Fruit fly (Drosophila melanogaster): ENCODE measurements around the gene EndoA.

EndoA gene

DNA sequence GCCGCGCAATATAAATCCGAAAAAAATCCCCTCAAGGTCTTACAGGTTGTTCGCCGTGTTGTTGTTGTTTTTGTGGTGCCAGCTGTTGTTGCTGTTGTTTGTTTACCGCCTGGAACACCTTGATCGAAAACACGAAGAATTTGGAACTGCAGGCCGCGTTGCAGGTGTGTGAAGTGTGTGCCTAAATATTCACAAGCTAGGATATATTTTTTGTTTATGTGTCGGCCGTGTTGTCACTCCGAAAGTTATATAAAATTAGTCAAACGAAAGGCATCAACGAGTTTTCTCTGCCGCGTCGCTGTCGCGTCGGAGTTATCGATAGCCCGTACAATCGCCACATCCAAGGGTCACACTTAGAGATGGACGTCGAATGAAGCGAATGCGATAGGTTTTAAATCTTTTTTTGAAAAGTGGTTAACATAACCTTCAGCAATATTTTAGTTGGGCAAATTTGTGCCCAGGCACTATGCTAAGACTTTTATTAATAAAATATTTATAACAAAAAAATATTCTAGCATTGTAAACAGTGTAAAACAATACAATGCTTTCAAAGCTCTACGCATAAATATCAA, 22.0 kb downstream of the EndoA start, which contains the start of gene Mpc1 (continued):
- peak; percentile 93 for TF ChIP-seq MESR4 (GFP tag; optimal IDR thresholded peaks at IDR 0.05)
- TF ChIP-seq stc (GFP tag; IDR thresholded peaks at IDR 0.05), result no peak
- TF ChIP-seq ken (GFP tag; IDR thresholded peaks at IDR 0.05), result 0 out of 3 replicates have a peak, but pooled peaks have one; percentile 35
- TF ChIP-seq Fer2 (tag; optimal IDR thresholded peaks at IDR 0.05), result no peak
- no peak for TF ChIP-seq Jarid2 (GFP tag; optimal IDR thresholded peaks at IDR 0.05)
- TF ChIP-seq nmo (GFP tag; optimal IDR thresholded peaks at IDR 0.05), result peak; percentile 22
- TF ChIP-seq CG5180 (GFP tag; optimal IDR thresholded peaks at IDR 0.05), result no peak
- no peak for TF ChIP-seq peb (GFP tag; IDR thresholded peaks at IDR 0.05)
- no peak for TF ChIP-seq HLH54F (GFP tag; optimal IDR thresholded peaks at IDR 0.05)
- TF ChIP-seq CG15696 (tag; optimal IDR thresholded peaks at IDR 0.05), result peak; percentile 4
- no peak for TF ChIP-seq Sox100B (GFP tag; optimal IDR thresholded peaks at IDR 0.05)
- TF ChIP-seq Hsf (GFP tag; optimal IDR thresholded peaks at IDR 0.05), result no peak
- no peak for TF ChIP-seq CG9876 (GFP tag; optimal IDR thresholded peaks at IDR 0.05)
- TF ChIP-seq HmgZ (tag; optimal IDR thresholded peaks at IDR 0.05), result no peak
- no peak for TF ChIP-seq CG18011 (GFP tag; optimal IDR thresholded peaks at IDR 0.05)
- TF ChIP-seq HmgD (GFP tag; optimal IDR thresholded peaks at IDR 0.05), result no peak
- no peak for TF ChIP-seq run (tag; optimal IDR thresholded peaks at IDR 0.05)
- no peak for TF ChIP-seq Ets65A (GFP tag)
- peak; percentile 39 for TF ChIP-seq CG17568 (GFP tag; optimal IDR thresholded peaks at IDR 0.05)
- no peak for TF ChIP-seq jumu (GFP tag; optimal IDR thresholded peaks at IDR 0.05)
- TF ChIP-seq CG11247 (GFP tag; IDR thresholded peaks at IDR 0.05), result no peak; the same call in 1 of the 2 replicates
- TF ChIP-seq CG8290 (GFP tag; optimal IDR thresholded peaks at IDR 0.05), result no peak
- peak in 1 of 2 experiments; percentile 66 for TF ChIP-seq CG8290 (tag; optimal IDR thresholded peaks at IDR 0.05)
- no peak for TF ChIP-seq tap (tag; optimal IDR thresholded peaks at IDR 0.05)
- no peak for TF ChIP-seq phol (tag; optimal IDR thresholded peaks at IDR 0.05)
- no peak for TF ChIP-seq Taf1 (GFP tag; IDR thresholded peaks at IDR 0.05)
- TF ChIP-seq Hr51 (GFP tag; optimal IDR thresholded peaks at IDR 0.05), result no peak
- TF ChIP-seq hkb (optimal IDR thresholded peaks at IDR 0.05), result no peak
- TF ChIP-seq hkb (GFP tag; IDR thresholded peaks at IDR 0.05), result no peak
- no peak for TF ChIP-seq Usf (GFP tag; optimal IDR thresholded peaks at IDR 0.05)
- TF ChIP-seq Poxn (GFP tag; IDR thresholded peaks at IDR 0.05), result no peak
- peak; percentile 61 for TF ChIP-seq NFAT (GFP tag; IDR thresholded peaks at IDR 0.05)
- no peak for TF ChIP-seq Xbp1 (GFP tag; optimal IDR thresholded peaks at IDR 0.05)
- TF ChIP-seq MTF-1 (GFP tag; optimal IDR thresholded peaks at IDR 0.05; ENCODE audit: borderline replicate concordance), result no peak
- TF ChIP-seq CG12769 (tag; optimal IDR thresholded peaks at IDR 0.05), result no peak
- no peak for TF ChIP-seq Ravus (GFP tag; IDR thresholded peaks at IDR 0.05)
- TF ChIP-seq CG10654 (GFP tag; optimal IDR thresholded peaks at IDR 0.05), result no peak
- no peak for TF ChIP-seq pfk (GFP tag; optimal IDR thresholded peaks at IDR 0.05)
- TF ChIP-seq pzg (GFP tag; optimal IDR thresholded peaks at IDR 0.05), result peak; percentile 55
- TF ChIP-seq Rfx (GFP tag; IDR thresholded peaks at IDR 0.05), result peak; percentile 70
- peak; percentile 57 for TF ChIP-seq CG12391 (tag; optimal IDR thresholded peaks at IDR 0.05)
- TF ChIP-seq mirr (GFP tag; optimal IDR thresholded peaks at IDR 0.05), result peak; percentile 2
- peak; percentile 19 for TF ChIP-seq CG13424 (tag; optimal IDR thresholded peaks at IDR 0.05)
- no peak for TF ChIP-seq CG9437 (GFP tag; optimal IDR thresholded peaks at IDR 0.05)
- TF ChIP-seq Fer3 (tag; optimal IDR thresholded peaks at IDR 0.05), result no peak
- no peak for TF ChIP-seq CG12299 (tag; optimal IDR thresholded peaks at IDR 0.05)
- TF ChIP-seq sd (tag; optimal IDR thresholded peaks at IDR 0.05), result peak; percentile 39
- TF ChIP-seq CG4424 (GFP tag; optimal IDR thresholded peaks at IDR 0.05), result no peak
- TF ChIP-seq Atf-2 (GFP tag; optimal IDR thresholded peaks at IDR 0.05), result no peak
- TF ChIP-seq MBD-R2 (GFP tag; IDR thresholded peaks at IDR 0.05), result peak; percentile 45
- TF ChIP-seq HLH4C (GFP tag; IDR thresholded peaks at IDR 0.05; ENCODE audit: partially characterized antibody), result peak; percentile 72

Data from whole organism, embryonic.